Worm (Caenorhabditis elegans) whole organism, early embryonic: ENCODE measurements around the gene clu-1.

Experiments
- B0310.2 ChIP-seq: sonication (generic microtip); optimal IDR thresholded peaks from 2 replicates; lab custom pipeline; 2016; ENCODE audit warnings: mild to moderate bottlenecking, missing genetic modification characterization, missing compliant biosample characterization
- F13C5.2 ChIP-seq: sonication (generic microtip); optimal IDR thresholded peaks from 2 replicates; lab custom pipeline; 2017; ENCODE audit warnings: mild to moderate bottlenecking, missing genetic modification characterization, inconsistent platforms, missing compliant biosample characterization
- aly-1 ChIP-seq: sonication (generic microtip); optimal IDR thresholded peaks from 2 replicates; lab custom pipeline; 2016; ENCODE audit warnings: missing genetic modification characterization, missing compliant biosample characterization
- ama-1 ChIP-seq: fragments of 150-350 bp; optimal IDR thresholded peaks from 2 replicates; lab custom pipeline; 2014
- ceh-13 ChIP-seq: fragments of 200-800 bp; sonication (Bioruptor generic); optimal IDR thresholded peaks from 2 replicates; lab custom pipeline; 2018; ENCODE audit warnings: mild to moderate bottlenecking, missing genetic modification characterization, missing compliant biosample characterization
- ceh-36 ChIP-seq: sonication (generic microtip); optimal IDR thresholded peaks from 2 replicates; lab custom pipeline; 2016; ENCODE audit warnings: missing genetic modification characterization, inconsistent platforms, missing compliant biosample characterization
- ets-7 ChIP-seq: sonication (generic microtip); optimal IDR thresholded peaks from 2 replicates; lab custom pipeline; 2016; ENCODE audit warnings: missing genotype, missing genetic modification characterization, missing compliant biosample characterization
- flt-1 ChIP-seq: fragments of 200-800 bp; sonication (Bioruptor generic); IDR thresholded peaks from 2 replicates; pipeline ENCODE4 v1.3.6; 2022; ENCODE audit warnings: missing genetic modification characterization, missing compliant biosample characterization
- hmbx-1 ChIP-seq: sonication (generic microtip); optimal IDR thresholded peaks from 2 replicates; lab custom pipeline; 2016; ENCODE audit warnings: mild to moderate bottlenecking, missing genetic modification characterization, missing compliant biosample characterization
- hmg-4 ChIP-seq: fragments of 200-800 bp; sonication (Bioruptor generic); optimal IDR thresholded peaks from 2 replicates; lab custom pipeline; 2018; ENCODE audit warnings: mild to moderate bottlenecking, missing genetic modification characterization, missing compliant biosample characterization
- hnd-1 ChIP-seq: sonication (generic microtip); optimal IDR thresholded peaks from 2 replicates; lab custom pipeline; 2016; ENCODE audit warnings: missing genetic modification characterization, missing compliant biosample characterization
- pes-1 ChIP-seq: fragments of 200-800 bp; sonication (Bioruptor generic); IDR thresholded peaks from 2 replicates; pipeline ENCODE4 v1.3.6; 2022; ENCODE audit warnings: missing genetic modification reagents, missing genetic modification characterization, missing compliant biosample characterization
- scrt-1 ChIP-seq: fragments of 200-800 bp; sonication (Bioruptor generic); IDR thresholded peaks from 2 replicates; pipeline ENCODE4 v1.3.6; 2022; ENCODE audit warnings: missing genetic modification characterization, missing compliant biosample characterization
- sea-1 ChIP-seq: fragments of 200-800 bp; sonication (Bioruptor generic); conservative IDR thresholded peaks from 2 replicates; pipeline ENCODE4 v1.3.6; 2022; ENCODE audit warnings: missing genetic modification characterization, missing compliant biosample characterization
- tbx-11 ChIP-seq: fragments of 200-800 bp; sonication (Bioruptor generic); IDR thresholded peaks from 2 replicates; pipeline ENCODE4 v1.3.6; 2022; ENCODE audit warnings: missing genetic modification characterization, missing compliant biosample characterization
- tbx-37 ChIP-seq: fragments of 200-800 bp; sonication (Bioruptor generic); conservative IDR thresholded peaks from 2 replicates; pipeline ENCODE4 v1.3.6; 2022; ENCODE audit warnings: missing genetic modification reagents, missing genetic modification characterization, missing compliant biosample characterization
- tra-4 ChIP-seq: sonication (generic microtip); optimal IDR thresholded peaks from 2 replicates; lab custom pipeline; 2017; ENCODE audit warnings: missing genetic modification characterization, missing compliant biosample characterization

The clu-1 gene

DNA sequence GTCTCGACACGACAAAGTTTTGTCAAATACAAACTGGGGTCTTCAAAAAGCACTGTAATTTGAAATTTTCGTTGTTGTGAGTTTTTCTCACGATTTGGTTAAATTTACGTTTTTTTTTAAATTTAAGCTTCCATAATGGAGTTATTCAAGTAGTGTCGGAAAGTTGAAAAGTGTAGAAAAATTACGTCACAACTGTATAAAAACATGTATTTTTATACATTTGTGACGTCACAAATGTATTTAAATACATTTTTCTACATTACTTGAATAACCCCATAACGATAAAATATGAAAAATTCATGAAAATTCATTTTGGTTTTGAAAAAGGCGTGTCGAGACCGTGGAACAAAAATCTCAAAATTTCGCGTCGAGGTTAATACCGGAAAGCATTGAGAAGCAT is 23.8 kb downstream of the clu-1 start:
- TF ChIP-seq flt-1 (GFP tag; lab: Robert Waterston, UW), result no peak
- no peak for TF ChIP-seq F13C5.2
- no peak for TF ChIP-seq pes-1 (GFP tag; lab: Robert Waterston, UW)
- TF ChIP-seq hmg-4 (GFP tag; lab: Kevin White, UChicago), result no peak
- TF ChIP-seq sea-1, result no peak
- no peak for TF ChIP-seq tra-4 (tag; lab: Kevin White, UChicago)
- TF ChIP-seq ama-1, result no peak
- no peak for TF ChIP-seq ceh-36 (tag; lab: Kevin White, UChicago)
- TF ChIP-seq tbx-11 (GFP tag; lab: Robert Waterston, UW), result no peak
- TF ChIP-seq B0310.2 (tag; lab: Kevin White, UChicago), result no peak
- TF ChIP-seq ceh-13, result no peak
- no peak for TF ChIP-seq tbx-37 (GFP tag; lab: Robert Waterston, UW)
- TF ChIP-seq hmbx-1 (tag; lab: Kevin White, UChicago), result no peak

DNA sequence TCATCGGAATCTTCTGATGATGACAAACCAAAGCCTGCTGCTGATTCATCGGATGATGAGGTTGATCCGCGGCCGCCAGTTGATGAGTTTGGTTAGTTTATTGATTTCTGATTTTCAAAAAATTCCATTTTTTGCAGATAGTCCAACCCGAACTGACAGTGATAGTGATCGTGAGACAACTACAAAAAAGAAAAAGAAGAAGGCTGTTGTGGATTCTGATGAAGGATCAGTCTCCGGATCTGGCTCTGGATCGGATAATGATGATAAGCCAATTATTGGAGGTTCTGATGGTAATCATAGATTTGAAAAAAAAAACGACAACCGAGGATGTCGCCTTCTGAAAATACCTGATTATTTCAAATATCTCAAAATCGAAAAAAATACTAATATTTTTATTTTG is 25.2 kb downstream of the clu-1 start:
- TF ChIP-seq ceh-36 (tag; lab: Kevin White, UChicago), result no peak

DNA sequence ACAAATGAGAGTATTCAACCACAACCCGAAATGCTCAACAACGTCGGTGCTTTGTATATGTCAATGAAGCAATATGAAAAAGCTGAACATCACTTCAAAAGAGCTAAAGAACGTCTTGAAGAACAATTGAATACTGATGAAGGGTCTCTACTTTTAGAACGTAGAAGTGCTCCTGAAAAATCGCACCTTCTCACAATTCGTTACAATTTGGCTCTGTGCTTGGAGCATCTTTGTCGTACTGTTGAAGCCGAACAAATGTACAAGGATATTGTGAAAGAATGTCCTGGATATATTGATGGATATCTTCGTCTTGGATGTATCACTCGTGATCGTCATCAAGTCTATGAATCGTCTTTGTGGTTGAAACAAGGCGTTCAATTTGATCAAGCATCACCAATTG is 27.1 kb downstream of the clu-1 start:
- TF ChIP-seq sea-1, result no peak
- TF ChIP-seq hmbx-1 (tag; lab: Kevin White, UChicago), result no peak
- no peak for TF ChIP-seq B0310.2 (tag; lab: Kevin White, UChicago)

DNA sequence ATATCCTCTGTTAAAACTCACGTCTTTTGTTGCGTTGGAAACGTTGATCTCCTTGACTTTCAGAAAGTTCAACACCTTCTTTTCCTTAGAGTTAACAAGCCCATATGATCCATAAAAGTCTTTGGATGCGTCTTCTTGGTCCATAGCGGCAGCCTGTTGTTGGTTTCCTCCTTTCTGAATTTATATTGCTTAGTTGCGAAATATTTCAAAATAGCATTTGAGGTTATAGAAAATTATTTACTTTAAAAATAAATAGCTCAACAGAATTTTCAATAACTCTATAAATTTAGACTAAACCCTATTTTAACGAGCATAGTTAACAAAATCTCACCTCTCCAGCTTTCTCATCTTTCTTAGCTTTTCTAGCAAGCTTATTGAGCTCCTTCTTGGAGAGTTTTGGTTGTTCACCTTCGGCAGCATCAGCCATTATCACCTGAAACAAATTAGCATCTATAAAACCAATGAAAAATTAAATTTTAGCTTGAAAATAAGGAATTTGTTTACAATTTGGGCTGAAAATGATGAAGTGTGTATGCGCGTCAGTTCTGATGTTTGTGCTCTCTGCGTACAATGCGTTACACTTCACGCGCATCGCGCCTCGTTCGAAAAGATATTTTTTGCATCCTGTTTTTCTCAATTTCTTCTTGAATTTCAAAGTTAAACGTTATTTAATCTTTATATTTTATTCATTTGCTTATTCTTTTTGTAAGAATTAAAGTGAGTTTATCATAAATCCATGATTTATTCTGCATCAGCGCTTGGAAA is 30.3 kb downstream of the clu-1 start, which contains the start of the genes dars-1 and ctr-9:
Gene dars-1 (minus strand): TSS at position 433 of the 765 bp plus-strand sequence.
Gene ctr-9 (plus strand): TSS at position 614 of the 765 bp plus-strand sequence.
- no peak for TF ChIP-seq hmbx-1 (tag; lab: Kevin White, UChicago)
- no peak for TF ChIP-seq ceh-36 (tag; lab: Kevin White, UChicago)
- TF ChIP-seq tbx-37 (GFP tag; lab: Robert Waterston, UW), result no peak
- TF ChIP-seq tbx-11 (GFP tag; lab: Robert Waterston, UW), result no peak
- TF ChIP-seq ceh-13, result no peak
- TF ChIP-seq flt-1 (GFP tag; lab: Robert Waterston, UW), result no peak

DNA sequence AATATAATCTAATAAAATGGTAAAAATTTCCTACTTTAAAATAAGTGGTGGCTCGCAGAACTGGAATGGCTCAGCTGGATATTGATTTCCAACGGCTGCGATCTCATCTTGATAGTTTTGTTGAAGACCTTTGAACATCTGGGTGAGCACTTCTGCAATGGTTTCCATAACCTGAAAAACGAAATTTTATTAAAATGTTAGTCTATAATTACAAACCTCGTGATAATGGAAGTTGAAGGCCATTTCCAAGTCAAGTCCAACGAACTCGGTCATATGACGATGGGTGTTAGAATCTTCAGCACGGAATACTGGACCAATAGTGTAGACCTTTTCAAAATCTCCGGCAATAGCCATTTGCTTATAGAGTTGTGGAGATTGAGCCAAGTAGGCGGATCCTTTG is 31.5 kb downstream of the clu-1 start:
- TF ChIP-seq tbx-37 (GFP tag; lab: Robert Waterston, UW), result no peak
- no peak for TF ChIP-seq tra-4 (tag; lab: Kevin White, UChicago)

ce11 chrIII:9488431-9488830 is 32.8 kb downstream of the clu-1 start, which contains the start of gene nlp-36:
TSS of gene nlp-36 (plus strand) at chrIII:9488731.
- TF ChIP-seq hmbx-1 (tag; lab: Kevin White, UChicago) (no peak), scrt-1 (GFP tag; lab: Robert Waterston, UW) (no peak), ama-1 (no peak), hnd-1 (tag; lab: Kevin White, UChicago) (no peak), tra-4 (tag; lab: Kevin White, UChicago) (no peak), sea-1 (no peak), flt-1 (GFP tag; lab: Robert Waterston, UW) (no peak), hmg-4 (GFP tag; lab: Kevin White, UChicago) (no peak), B0310.2 (tag; lab: Kevin White, UChicago) (no peak), ceh-36 (tag; lab: Kevin White, UChicago) (no peak), ceh-13 (no peak), pes-1 (GFP tag; lab: Robert Waterston, UW) (no peak), ets-7 (no peak), tbx-37 (GFP tag; lab: Robert Waterston, UW) (no peak), aly-1 (tag; lab: Kevin White, UChicago) (no peak), F13C5.2 (no peak)

- TF ChIP-seq ets-7, result no peak
- no peak for TF ChIP-seq ceh-36 (tag; lab: Kevin White, UChicago)
- no peak for TF ChIP-seq tbx-11 (GFP tag; lab: Robert Waterston, UW)
- TF ChIP-seq sea-1, result no peak
- no peak for TF ChIP-seq tra-4 (tag; lab: Kevin White, UChicago)
- TF ChIP-seq hmbx-1 (tag; lab: Kevin White, UChicago), result no peak
- no peak for TF ChIP-seq pes-1 (GFP tag; lab: Robert Waterston, UW)
- no peak for TF ChIP-seq B0310.2 (tag; lab: Kevin White, UChicago)
- TF ChIP-seq F13C5.2, result no peak
- TF ChIP-seq hmg-4 (GFP tag; lab: Kevin White, UChicago), result no peak
- no peak for TF ChIP-seq ama-1
- TF ChIP-seq aly-1 (tag; lab: Kevin White, UChicago), result no peak
- TF ChIP-seq hnd-1 (tag; lab: Kevin White, UChicago), result no peak
- TF ChIP-seq ceh-13, result no peak
- TF ChIP-seq scrt-1 (GFP tag; lab: Robert Waterston, UW), result no peak
- TF ChIP-seq flt-1 (GFP tag; lab: Robert Waterston, UW), result no peak
These were observed 33.2 kb downstream of the clu-1 start for ce11 chrIII:9488027-9488426.

DNA sequence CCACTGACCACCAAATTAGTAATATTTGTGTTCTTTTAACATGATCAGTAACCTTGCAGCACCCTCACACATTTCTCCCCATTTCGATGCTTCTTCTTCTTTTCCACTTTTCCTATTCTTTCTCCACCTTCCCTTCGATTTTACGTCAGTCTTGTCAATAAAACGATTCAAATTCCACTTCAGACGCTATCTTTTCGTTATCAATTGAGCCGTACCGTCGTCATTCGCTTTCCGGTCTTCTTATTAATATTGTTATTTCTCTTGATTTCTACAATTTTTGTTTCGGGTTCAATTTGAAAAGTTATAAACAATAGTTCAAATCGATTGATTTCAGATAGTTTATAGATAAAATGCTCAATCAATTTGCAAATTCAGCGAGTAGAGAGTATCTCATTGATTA is 33.8 kb downstream of the clu-1 start:
- no peak for TF ChIP-seq F13C5.2
- no peak for TF ChIP-seq hmbx-1 (tag; lab: Kevin White, UChicago)
- TF ChIP-seq tra-4 (tag; lab: Kevin White, UChicago), result no peak
- TF ChIP-seq hnd-1 (tag; lab: Kevin White, UChicago), result no peak
- no peak for TF ChIP-seq pes-1 (GFP tag; lab: Robert Waterston, UW)
- TF ChIP-seq tbx-11 (GFP tag; lab: Robert Waterston, UW), result no peak
- no peak for TF ChIP-seq flt-1 (GFP tag; lab: Robert Waterston, UW)
